Worm (Caenorhabditis elegans) whole organism, young adult: ENCODE data around the gene rpn-6.1.

ENCODE experiments used
- B0019.2 ChIP-seq: fragments of 200-800 bp; sonication (Bioruptor generic); conservative IDR thresholded peaks from 2 replicates; pipeline ENCODE4 v1.3.6; 2022; ENCODE audit warnings: missing genetic modification reagents, missing genetic modification characterization, missing compliant biosample characterization
- B0261.1 ChIP-seq: sonication (generic microtip); optimal IDR thresholded peaks from 2 replicates; lab custom pipeline; 2016; ENCODE audit warnings: mild to moderate bottlenecking, missing genetic modification characterization, moderate library complexity, missing compliant biosample characterization
- C06A6.2 ChIP-seq: fragments of 200-800 bp; sonication (Bioruptor generic); conservative IDR thresholded peaks from 2 replicates; pipeline ENCODE4 v1.3.6; 2022; ENCODE audit warnings: missing genetic modification characterization, missing compliant biosample characterization
- F39B2.1 ChIP-seq: fragments of 200-800 bp; sonication (Bioruptor generic); IDR thresholded peaks from 2 replicates; pipeline ENCODE4 v1.3.6; 2022; ENCODE audit warnings: missing genetic modification reagents, missing genetic modification characterization, missing compliant biosample characterization
- F52B5.7 ChIP-seq: sonication (generic microtip); optimal IDR thresholded peaks from 2 replicates; lab custom pipeline; 2016; ENCODE audit warnings: mild to moderate bottlenecking, missing genetic modification characterization, missing compliant biosample characterization
- T07F8.4 ChIP-seq: sonication (generic microtip); optimal IDR thresholded peaks from 2 replicates; lab custom pipeline; 2016; ENCODE audit warnings: mild to moderate bottlenecking, missing genetic modification characterization, moderate library complexity, missing compliant biosample characterization
- Y53F4B.3 ChIP-seq: fragments of 200-800 bp; sonication (Bioruptor generic); IDR thresholded peaks from 2 replicates; pipeline ENCODE4 v1.3.6; 2022; ENCODE audit warnings: missing genetic modification reagents, missing genetic modification characterization, missing compliant biosample characterization
- Y56A3A.18 ChIP-seq: fragments of 200-800 bp; sonication (Bioruptor generic); IDR thresholded peaks from 2 replicates; pipeline ENCODE4 v1.3.6; 2022; ENCODE audit warnings: missing genetic modification reagents, missing genetic modification characterization, missing compliant biosample characterization
- Y67H2A.10 ChIP-seq: fragments of 200-800 bp; sonication (Bioruptor generic); conservative IDR thresholded peaks from 2 replicates; pipeline ENCODE4 v1.3.6; 2022; ENCODE audit warnings: missing genetic modification reagents, missing genetic modification characterization, missing compliant biosample characterization
- Y79H2A.3 ChIP-seq: fragments of 200-800 bp; sonication (Bioruptor generic); conservative IDR thresholded peaks from 2 replicates; pipeline ENCODE4 v1.3.6; 2022; ENCODE audit warnings: missing genetic modification reagents, missing genetic modification characterization, missing compliant biosample characterization
- Y95B8A.8 ChIP-seq: fragments of 200-800 bp; sonication (Bioruptor generic); IDR thresholded peaks from 2 replicates; pipeline ENCODE4 v1.3.6; 2022; ENCODE audit warnings: missing genetic modification reagents, missing genetic modification characterization, missing compliant biosample characterization
- ccch-3 ChIP-seq: fragments of 200-800 bp; sonication (Bioruptor generic); optimal IDR thresholded peaks from 2 replicates; lab custom pipeline; 2018; ENCODE audit warnings: mild to moderate bottlenecking, missing genetic modification characterization, missing compliant biosample characterization
- cebp-1 ChIP-seq, 2 experiments: fragments of 200-800 bp in 1 of 2; sonication (Bioruptor generic) in 1 of 2; sonication (generic microtip) in 1 of 2; IDR thresholded peaks in 1 of 2; optimal IDR thresholded peaks in 1 of 2; 2 replicates each; pipeline versions ENCODE4 v1.3.6 to Lab custom; 2017 to 2022; ENCODE audit warnings: missing compliant biosample characterization in 2 of 2, missing genetic modification characterization in 2 of 2, mild to moderate bottlenecking in 1 of 2, missing genetic modification reagents in 1 of 2, moderate library complexity in 1 of 2
- ceh-100 ChIP-seq: fragments of 200-800 bp; sonication (Bioruptor generic); IDR thresholded peaks from 2 replicates; pipeline ENCODE4 v1.3.6; 2022; ENCODE audit warnings: missing genetic modification reagents, missing genetic modification characterization, missing compliant biosample characterization
- ceh-79 ChIP-seq: sonication (generic microtip); optimal IDR thresholded peaks from 2 replicates; lab custom pipeline; 2017; ENCODE audit warnings: mild to moderate bottlenecking, missing genetic modification characterization, missing compliant biosample characterization
- chd-7 ChIP-seq: sonication (generic microtip); optimal IDR thresholded peaks from 2 replicates; lab custom pipeline; 2016; ENCODE audit warnings: mild to moderate bottlenecking, missing genetic modification characterization, moderate library complexity, missing compliant biosample characterization
- dox-1 ChIP-seq: fragments of 200-800 bp; sonication (Bioruptor generic); IDR thresholded peaks from 2 replicates; pipeline ENCODE4 v1.3.6; 2022; ENCODE audit warnings: missing genetic modification reagents, missing genetic modification characterization, missing compliant biosample characterization
- dpff-1 ChIP-seq: sonication (generic microtip); optimal IDR thresholded peaks from 2 replicates; lab custom pipeline; 2017; ENCODE audit warnings: mild to moderate bottlenecking, missing genetic modification characterization, missing compliant biosample characterization
- dpl-1 ChIP-seq: fragments of 150-350 bp; optimal IDR thresholded peaks from 2 replicates; lab custom pipeline; 2014; ENCODE audit warnings: missing biosample characterization, missing genetic modification reagents, missing genetic modification characterization
- efl-1 ChIP-seq: fragments of 150-350 bp; optimal IDR thresholded peaks from 2 replicates; lab custom pipeline; 2014; ENCODE audit warnings: missing biosample characterization, missing genetic modification reagents, missing genetic modification characterization
- ekl-4 ChIP-seq: fragments of 200-800 bp; sonication (Bioruptor generic); IDR thresholded peaks from 2 replicates; pipeline ENCODE4 v1.3.6; 2022; ENCODE audit warnings: missing genetic modification reagents, missing genetic modification characterization, missing compliant biosample characterization
- him-1 ChIP-seq: sonication (generic microtip); optimal IDR thresholded peaks from 2 replicates; lab custom pipeline; 2016; ENCODE audit warnings: missing genotype, missing genetic modification reagents, missing genetic modification characterization, missing compliant biosample characterization
- hmg-20 ChIP-seq: fragments of 200-800 bp; sonication (Bioruptor generic); IDR thresholded peaks from 2 replicates; pipeline ENCODE4 v1.3.6; 2022; ENCODE audit warnings: missing genetic modification reagents, missing genetic modification characterization, missing compliant biosample characterization
- hsf-1 ChIP-seq: fragments of 200-800 bp; sonication (Bioruptor generic); IDR thresholded peaks from 2 replicates; pipeline ENCODE4 v1.3.6; 2022; ENCODE audit warnings: missing genetic modification reagents, missing genetic modification characterization, missing compliant biosample characterization
- lag-1 ChIP-seq: fragments of 200-800 bp; sonication (Bioruptor generic); IDR thresholded peaks from 2 replicates; pipeline ENCODE4 v1.3.6; 2022; ENCODE audit warnings: missing genetic modification reagents, missing genetic modification characterization, missing compliant biosample characterization
- let-607 ChIP-seq, 2 experiments: fragments of 200-800 bp in 1 of 2; sonication (Bioruptor generic) in 1 of 2; sonication (generic microtip) in 1 of 2; optimal IDR thresholded peaks; 2 replicates each; lab custom pipeline; 2016 to 2018; ENCODE audit warnings: mild to moderate bottlenecking in 2 of 2, missing compliant biosample characterization in 2 of 2, missing genetic modification characterization in 2 of 2, moderate library complexity in 2 of 2, missing genotype in 1 of 2
- lin-40 ChIP-seq: sonication (generic microtip); optimal IDR thresholded peaks from 2 replicates; lab custom pipeline; 2016; ENCODE audit warnings: missing genetic modification characterization, mild to moderate bottlenecking, missing compliant biosample characterization, missing genotype, missing genetic modification reagents
- lin-54 ChIP-seq: fragments of 200-800 bp; sonication (Bioruptor generic); optimal IDR thresholded peaks from 2 replicates; lab custom pipeline; 2018; ENCODE audit warnings: mild to moderate bottlenecking, missing genetic modification characterization, missing compliant biosample characterization
- lir-1 ChIP-seq: fragments of 200-800 bp; sonication (Bioruptor generic); conservative IDR thresholded peaks from 2 replicates; pipeline ENCODE4 v1.3.6; 2022; ENCODE audit warnings: missing genetic modification reagents, missing genetic modification characterization, missing compliant biosample characterization
- lsl-1 ChIP-seq: fragments of 200-800 bp; sonication (Bioruptor generic); optimal IDR thresholded peaks from 2 replicates; lab custom pipeline; 2018; ENCODE audit warnings: mild to moderate bottlenecking, missing genetic modification characterization, moderate library complexity, missing compliant biosample characterization
- madf-3 ChIP-seq: fragments of 200-800 bp; sonication (Bioruptor generic); IDR thresholded peaks from 2 replicates; pipeline ENCODE4 v1.3.6; 2022; ENCODE audit warnings: missing genetic modification reagents, missing genetic modification characterization, missing compliant biosample characterization
- mcd-1 ChIP-seq: fragments of 200-800 bp; sonication (Bioruptor generic); IDR thresholded peaks from 2 replicates; pipeline ENCODE4 v1.3.6; 2022; ENCODE audit warnings: missing genetic modification reagents, missing genetic modification characterization, missing compliant biosample characterization
- nfyb-1 ChIP-seq: fragments of 200-800 bp; sonication (Bioruptor generic); IDR thresholded peaks from 2 replicates; pipeline ENCODE4 v1.3.6; 2022; ENCODE audit warnings: missing genetic modification reagents, missing genetic modification characterization, missing compliant biosample characterization
- pbrm-1 ChIP-seq: fragments of 200-800 bp; sonication (Bioruptor generic); IDR thresholded peaks from 2 replicates; pipeline ENCODE4 v1.3.6; 2022; ENCODE audit warnings: missing genetic modification reagents, missing genetic modification characterization, missing compliant biosample characterization
- rcor-1 ChIP-seq: fragments of 200-800 bp; sonication (Bioruptor generic); IDR thresholded peaks from 2 replicates; pipeline ENCODE4 v1.3.6; 2022; ENCODE audit warnings: missing genetic modification reagents, missing genetic modification characterization, missing compliant biosample characterization
- rec-8 ChIP-seq, 2 experiments: sonication (generic microtip); optimal IDR thresholded peaks; 2 replicates each; lab custom pipeline; 2016; ENCODE audit warnings: mild to moderate bottlenecking in 2 of 2, missing genetic modification characterization in 2 of 2, missing genetic modification reagents in 2 of 2, missing genotype in 2 of 2, missing biosample characterization in 1 of 2, missing compliant biosample characterization in 1 of 2, moderate library complexity in 1 of 2
- repo-1 ChIP-seq: sonication (generic microtip); optimal IDR thresholded peaks from 2 replicates; lab custom pipeline; 2017; ENCODE audit warnings: mild to moderate bottlenecking, missing genetic modification characterization, missing compliant biosample characterization
- snpc-3.4 ChIP-seq: sonication (generic microtip); optimal IDR thresholded peaks from 2 replicates; lab custom pipeline; 2017; ENCODE audit warnings: missing genetic modification characterization, mild to moderate bottlenecking, missing compliant biosample characterization, antibody characterized with exemption, moderate library complexity, missing genotype, missing genetic modification reagents
- snpc-4 ChIP-seq, 5 experiments: fragments of 150-350 bp in 1 of 5; sonication (generic microtip) in 4 of 5; optimal IDR thresholded peaks; 2 replicates each; lab custom pipeline; 2014 to 2018; ENCODE audit warnings: missing genetic modification characterization in 5 of 5, missing biosample characterization in 3 of 5, antibody characterized with exemption in 2 of 5, mild to moderate bottlenecking in 2 of 5, missing compliant biosample characterization in 2 of 5, missing genotype in 2 of 5, moderate library complexity in 2 of 5, missing genetic modification reagents in 1 of 5
- sptf-2 ChIP-seq: fragments of 200-800 bp; sonication (Bioruptor generic); optimal IDR thresholded peaks from 2 replicates; lab custom pipeline; 2018; ENCODE audit warnings: mild to moderate bottlenecking, missing genetic modification characterization, missing compliant biosample characterization
- tbp1 ChIP-seq: fragments of 200-800 bp; sonication (Bioruptor generic); optimal IDR thresholded peaks from 2 replicates; lab custom pipeline; 2018; ENCODE audit warnings: mild to moderate bottlenecking, missing genetic modification characterization, missing compliant biosample characterization
- tlf-1 ChIP-seq: fragments of 200-800 bp; sonication (Bioruptor generic); optimal IDR thresholded peaks from 2 replicates; lab custom pipeline; 2018; ENCODE audit warnings: mild to moderate bottlenecking, missing genetic modification characterization, missing compliant biosample characterization
- xnd-1 ChIP-seq: sonication (generic microtip); optimal IDR thresholded peaks from 2 replicates; lab custom pipeline; 2016; ENCODE audit warnings: missing genotype, missing genetic modification reagents, missing genetic modification characterization, missing compliant biosample characterization
- zfh-2 ChIP-seq: fragments of 200-800 bp; sonication (Bioruptor generic); conservative IDR thresholded peaks from 2 replicates; pipeline ENCODE4 v1.3.6; 2022; ENCODE audit warnings: missing genetic modification reagents, missing genetic modification characterization, missing compliant biosample characterization
- ztf-22 ChIP-seq: fragments of 200-800 bp; sonication (Bioruptor generic); optimal IDR thresholded peaks from 2 replicates; lab custom pipeline; 2018; ENCODE audit warnings: mild to moderate bottlenecking, missing genetic modification characterization, moderate library complexity, missing compliant biosample characterization

rpn-6.1 gene

ce11 chrIII:6970744-6971143 lies 8.9 kb upstream of the rpn-6.1 start:
- TF ChIP-seq chd-7 (tag; lab: Kevin White, UChicago) (no peak), him-1 (tag; lab: Kevin White, UChicago) (no peak), F52B5.7 (tag; lab: Kevin White, UChicago) (no peak), mcd-1 (no peak), snpc-4 (GFP tag; optimal IDR thresholded peaks at IDR 0.05; lab: Kevin White, UChicago) (no peak), snpc-4 (tag; optimal IDR thresholded peaks at IDR 0.05; lab: Kevin White, UChicago) (no peak), hmg-20 (no peak), dpff-1 (tag; lab: Kevin White, UChicago) (no peak), Y53F4B.3 (GFP tag; lab: Robert Waterston, UW) (no peak), nfyb-1 (GFP tag; lab: Robert Waterston, UW) (no peak), efl-1 (GFP tag; lab: Kevin White, UChicago) (peak; percentile 10), B0019.2 (GFP tag; lab: Robert Waterston, UW) (no peak), zfh-2 (GFP tag; lab: Robert Waterston, UW) (peak; percentile 67; the same call in 1 of the 2 replicates), rec-8 (tag; optimal IDR thresholded peaks at IDR 0.05; lab: Kevin White, UChicago) (no peak), ccch-3 (GFP tag; lab: Kevin White, UChicago) (no peak), ekl-4 (GFP tag; lab: Robert Waterston, UW) (no peak), T07F8.4 (tag; lab: Kevin White, UChicago) (no peak), C06A6.2 (GFP tag; lab: Robert Waterston, UW) (no peak), ceh-100 (GFP tag; lab: Robert Waterston, UW) (no peak), xnd-1 (tag; lab: Kevin White, UChicago) (no peak), let-607 (tag; optimal IDR thresholded peaks at IDR 0.05; lab: Kevin White, UChicago) (no peak), pbrm-1 (GFP tag; lab: Robert Waterston, UW) (0 out of 2 replicates have a peak, but pooled peaks have one; percentile 19), sptf-2 (GFP tag; lab: Kevin White, UChicago) (no peak), dox-1 (GFP tag; lab: Robert Waterston, UW) (peak; percentile 33; the same call in 1 of the 2 replicates), lag-1 (no peak), repo-1 (tag; lab: Kevin White, UChicago) (no peak), rcor-1 (GFP tag; lab: Robert Waterston, UW) (no peak), lin-40 (tag; lab: Kevin White, UChicago) (no peak), B0261.1 (tag; lab: Kevin White, UChicago) (no peak), dpl-1 (GFP tag; lab: Kevin White, UChicago) (no peak), ceh-79 (no peak), madf-3 (GFP tag; lab: Robert Waterston, UW) (no peak), Y56A3A.18 (GFP tag; lab: Robert Waterston, UW) (no peak)

- no peak for TF ChIP-seq chd-7 (tag; lab: Kevin White, UChicago)
- TF ChIP-seq rcor-1 (GFP tag; lab: Robert Waterston, UW) = peak; percentile 89
- TF ChIP-seq lsl-1 (GFP tag; lab: Kevin White, UChicago) = peak; percentile 74
- no peak for TF ChIP-seq lir-1 (GFP tag; lab: Robert Waterston, UW)
- peak; percentile 79 for TF ChIP-seq Y95B8A.8 (GFP tag; lab: Robert Waterston, UW)
- TF ChIP-seq dox-1 (GFP tag; lab: Robert Waterston, UW) = peak; percentile 52
- TF ChIP-seq snpc-3.4 (tag; lab: Kevin White, UChicago) = peak; percentile 89
- peak; percentile 32 for TF ChIP-seq ceh-79
- TF ChIP-seq madf-3 (GFP tag; lab: Robert Waterston, UW) = peak; percentile 82
- TF ChIP-seq tlf-1 (GFP tag; lab: Kevin White, UChicago) = peak; percentile 84
- TF ChIP-seq Y67H2A.10 (GFP tag; lab: Robert Waterston, UW) = no peak
- TF ChIP-seq F39B2.1 = peak; percentile 76
- TF ChIP-seq lin-54 (GFP tag; lab: Kevin White, UChicago) = peak; percentile 80
- peak; percentile 82 for TF ChIP-seq hsf-1 (GFP tag; lab: Robert Waterston, UW)
- TF ChIP-seq ztf-22 (GFP tag; lab: Kevin White, UChicago) = peak; percentile 3
- TF ChIP-seq tbp1 = peak; percentile 61
- no peak for TF ChIP-seq pbrm-1 (GFP tag; lab: Robert Waterston, UW)
- TF ChIP-seq cebp-1 (GFP tag; IDR thresholded peaks at IDR 0.05; lab: Robert Waterston, UW) = no peak
- TF ChIP-seq cebp-1 (tag; optimal IDR thresholded peaks at IDR 0.05; lab: Kevin White, UChicago) = peak; percentile 51
- no peak for TF ChIP-seq Y79H2A.3 (GFP tag; lab: Robert Waterston, UW)
- no peak for TF ChIP-seq lin-40 (tag; lab: Kevin White, UChicago)
These were observed 8.1 kb upstream of the rpn-6.1 start for ce11 chrIII:6969781-6970342.
